Fruit fly (Drosophila melanogaster) whole organism, prepupa: Measurements from ENCODE around the gene NK7.1.
A peak's percentile ranks its signal among the peaks of the same experiment; 100 is the strongest.

Experiments
- Blimp-1 ChIP-seq: fragments of 200-800 bp; sonication (Bioruptor generic); optimal IDR thresholded peaks from 3 replicates; lab custom pipeline; 2017; ENCODE audit warnings: missing biosample characterization, missing genetic modification characterization, mild to moderate bottlenecking, moderate library complexity, missing genetic modification reagents
- CG10631 ChIP-seq: fragments of 200-800 bp; sonication (Bioruptor generic); optimal IDR thresholded peaks from 2 replicates; lab custom pipeline; 2016; ENCODE audit warnings: missing biosample characterization, missing genetic modification characterization
- CG10669 ChIP-seq: fragments of 200-800 bp; sonication (Bioruptor generic); optimal IDR thresholded peaks from 3 replicates; lab custom pipeline; 2018; ENCODE audit warnings: missing biosample characterization, mild to moderate bottlenecking, missing genetic modification characterization, moderate library complexity
- CG11294 ChIP-seq: fragments of 200-800 bp; sonication (Bioruptor generic); IDR thresholded peaks from 2 replicates; pipeline ENCODE4 v1.3.6; 2022; ENCODE audit warnings: missing biosample characterization, missing genetic modification characterization
- CG11762 ChIP-seq: fragments of 200-800 bp; sonication (Bioruptor generic); optimal IDR thresholded peaks from 3 replicates; lab custom pipeline; 2016; ENCODE audit warnings: missing biosample characterization, missing genetic modification characterization; ENCODE audit not compliant: insufficient read depth
- CG11902 ChIP-seq: fragments of 200-800 bp; sonication (Bioruptor generic); optimal IDR thresholded peaks from 3 replicates; lab custom pipeline; 2016; ENCODE audit warnings: missing biosample characterization, missing genetic modification characterization
- CG15336 ChIP-seq: fragments of 200-800 bp; sonication (Bioruptor generic); IDR thresholded peaks from 2 replicates; pipeline ENCODE4 v1.3.6; 2022; ENCODE audit warnings: missing biosample characterization, missing genetic modification characterization
- CG16779 ChIP-seq: fragments of 200-800 bp; sonication (Bioruptor generic); optimal IDR thresholded peaks from 3 replicates; lab custom pipeline; 2017; ENCODE audit warnings: missing biosample characterization, mild to moderate bottlenecking, missing genetic modification characterization
- CG34406 ChIP-seq: fragments of 200-800 bp; sonication (Bioruptor generic); optimal IDR thresholded peaks from 3 replicates; lab custom pipeline; 2016; ENCODE audit warnings: missing biosample characterization, missing genetic modification characterization
- CG4318 ChIP-seq: fragments of 200-800 bp; sonication (Bioruptor generic); optimal IDR thresholded peaks from 3 replicates; lab custom pipeline; 2017; ENCODE audit warnings: missing biosample characterization, mild to moderate bottlenecking, missing genetic modification characterization
- CG6163 ChIP-seq: fragments of 200-800 bp; sonication (Bioruptor generic); IDR thresholded peaks from 3 replicates; pipeline ENCODE4 v1.3.6; 2022; ENCODE audit warnings: missing biosample characterization, missing genetic modification characterization
- CG6854 ChIP-seq: fragments of 200-800 bp; sonication (Bioruptor generic); optimal IDR thresholded peaks from 2 replicates; lab custom pipeline; 2017; ENCODE audit warnings: missing biosample characterization, mild to moderate bottlenecking, missing genetic modification characterization
- CG7368 ChIP-seq: fragments of 200-800 bp; sonication (Bioruptor generic); optimal IDR thresholded peaks from 3 replicates; lab custom pipeline; 2016; ENCODE audit warnings: missing biosample characterization, missing genetic modification characterization
- CG8119 ChIP-seq: fragments of 200-800 bp; sonication (Bioruptor generic); IDR thresholded peaks from 3 replicates; pipeline ENCODE4 v1.3.6; 2022; ENCODE audit warnings: missing biosample characterization, missing genetic modification characterization
- CG8319 ChIP-seq: fragments of 200-800 bp; sonication (Bioruptor generic); optimal IDR thresholded peaks from 3 replicates; lab custom pipeline; 2016; ENCODE audit warnings: missing biosample characterization, missing genetic modification characterization
- CG9139 ChIP-seq: fragments of 200-800 bp; sonication (Bioruptor generic); optimal IDR thresholded peaks from 3 replicates; lab custom pipeline; 2017; ENCODE audit warnings: missing biosample characterization, mild to moderate bottlenecking, missing genetic modification characterization
- Eip75B ChIP-seq: fragments of 200-800 bp; sonication (Bioruptor generic); optimal IDR thresholded peaks from 3 replicates; lab custom pipeline; 2016; ENCODE audit warnings: missing biosample characterization, missing genetic modification characterization
- Eip78C ChIP-seq: fragments of 200-800 bp; sonication (Bioruptor generic); peaks from one replicate; lab custom pipeline; 2016; ENCODE audit warnings: missing biosample characterization, missing genetic modification characterization
- Eip93F ChIP-seq: fragments of 200-800 bp; sonication (Bioruptor generic); optimal IDR thresholded peaks from 2 replicates; lab custom pipeline; 2016; ENCODE audit warnings: missing biosample characterization, mild to moderate bottlenecking, missing genetic modification characterization
- Ets21C ChIP-seq: fragments of 200-800 bp; sonication (Bioruptor generic); optimal IDR thresholded peaks from 3 replicates; lab custom pipeline; 2016; ENCODE audit warnings: missing biosample characterization, missing genetic modification characterization
- Ets96B ChIP-seq: fragments of 200-800 bp; optimal IDR thresholded peaks from 2 replicates; lab custom pipeline; 2019; ENCODE audit warnings: missing biosample characterization, mild to moderate bottlenecking, missing genetic modification characterization, moderate library complexity
- Hr38 ChIP-seq: sonication (Bioruptor generic); optimal IDR thresholded peaks from 2 replicates; lab custom pipeline; 2016; ENCODE audit warnings: missing biosample characterization, missing genetic modification characterization
- Hr39 ChIP-seq: fragments of 200-800 bp; sonication (Bioruptor generic); optimal IDR thresholded peaks from 2 replicates; lab custom pipeline; 2016; ENCODE audit warnings: missing biosample characterization, missing genetic modification characterization
- Hr4 ChIP-seq: fragments of 200-800 bp; sonication (Bioruptor generic); optimal IDR thresholded peaks from 3 replicates; lab custom pipeline; 2016; ENCODE audit warnings: missing biosample characterization, missing genetic modification characterization
- Lpt ChIP-seq: fragments of 200-800 bp; sonication (Bioruptor generic); optimal IDR thresholded peaks from 3 replicates; lab custom pipeline; 2016; ENCODE audit warnings: missing biosample characterization, missing genetic modification characterization
- Met ChIP-seq: fragments of 200-800 bp; sonication (Bioruptor generic); optimal IDR thresholded peaks from 3 replicates; lab custom pipeline; 2016; ENCODE audit warnings: missing biosample characterization, missing genetic modification characterization
- OdsH ChIP-seq: fragments of 200-800 bp; sonication (Bioruptor generic); optimal IDR thresholded peaks from 3 replicates; lab custom pipeline; 2016; ENCODE audit warnings: missing biosample characterization, missing genetic modification characterization
- Smox ChIP-seq: fragments of 200-800 bp; sonication (Bioruptor generic); optimal IDR thresholded peaks from 3 replicates; lab custom pipeline; 2016; ENCODE audit warnings: missing biosample characterization, missing genetic modification characterization
- Sox102F ChIP-seq: fragments of 200-800 bp; sonication (Bioruptor generic); optimal IDR thresholded peaks from 2 replicates; lab custom pipeline; 2016; ENCODE audit warnings: missing biosample characterization, mild to moderate bottlenecking, missing genetic modification characterization
- Sox14 ChIP-seq: fragments of 200-800 bp; sonication (Bioruptor generic); optimal IDR thresholded peaks from 3 replicates; lab custom pipeline; 2016; ENCODE audit warnings: missing biosample characterization, missing genetic modification characterization
- Sox15 ChIP-seq: fragments of 200-800 bp; sonication (Bioruptor generic); optimal IDR thresholded peaks from 3 replicates; lab custom pipeline; 2016; ENCODE audit warnings: missing biosample characterization, missing genetic modification characterization
- achi ChIP-seq: fragments of 200-800 bp; sonication (Bioruptor generic); optimal IDR thresholded peaks from 3 replicates; lab custom pipeline; 2016; ENCODE audit warnings: missing biosample characterization, missing genetic modification characterization
- acj6 ChIP-seq: fragments of 200-800 bp; sonication (Bioruptor generic); optimal IDR thresholded peaks from 3 replicates; lab custom pipeline; 2016; ENCODE audit warnings: missing biosample characterization, missing genetic modification characterization
- cyc ChIP-seq: fragments of 200-800 bp; sonication (Bioruptor generic); optimal IDR thresholded peaks from 3 replicates; lab custom pipeline; 2016; ENCODE audit warnings: missing biosample characterization, missing genetic modification characterization
- dsx ChIP-seq: fragments of 200-800 bp; optimal IDR thresholded peaks from 3 replicates; lab custom pipeline; 2019; ENCODE audit warnings: missing biosample characterization, mild to moderate bottlenecking, missing genetic modification characterization, moderate library complexity; ENCODE audit not compliant: poor library complexity, severe bottlenecking
- eg ChIP-seq: fragments of 200-800 bp; sonication (Bioruptor generic); IDR thresholded peaks from 3 replicates; pipeline ENCODE4 v1.3.6; 2022; ENCODE audit warnings: missing biosample characterization, missing genetic modification characterization
- esn ChIP-seq: fragments of 200-800 bp; sonication (Bioruptor generic); optimal IDR thresholded peaks from 2 replicates; lab custom pipeline; 2016; ENCODE audit warnings: missing biosample characterization, mild to moderate bottlenecking, missing genetic modification characterization, moderate library complexity
- fd59A ChIP-seq: fragments of 200-800 bp; sonication (Bioruptor generic); optimal IDR thresholded peaks from 2 replicates; lab custom pipeline; 2017; ENCODE audit warnings: missing biosample characterization, mild to moderate bottlenecking, missing genetic modification characterization, missing genetic modification reagents
- fd85E ChIP-seq: fragments of 200-800 bp; sonication (Bioruptor generic); optimal IDR thresholded peaks from 3 replicates; lab custom pipeline; 2016; ENCODE audit warnings: missing biosample characterization, missing genetic modification characterization
- fkh ChIP-seq: fragments of 200-800 bp; sonication (Bioruptor generic); optimal IDR thresholded peaks from 3 replicates; lab custom pipeline; 2017; ENCODE audit warnings: missing biosample characterization, mild to moderate bottlenecking, missing genetic modification characterization, moderate library complexity
- lz ChIP-seq: fragments of 200-800 bp; sonication (Bioruptor generic); optimal IDR thresholded peaks from 3 replicates; lab custom pipeline; 2016; ENCODE audit warnings: missing biosample characterization, missing genetic modification characterization
- pdm3 ChIP-seq: fragments of 200-800 bp; sonication (Bioruptor generic); optimal IDR thresholded peaks from 3 replicates; lab custom pipeline; 2016; ENCODE audit warnings: missing biosample characterization, missing genetic modification characterization
- salr ChIP-seq, 2 experiments: fragments of 200-800 bp; sonication (Bioruptor generic); optimal IDR thresholded peaks; 3 replicates each; lab custom pipeline; 2016 to 2018; ENCODE audit warnings: missing biosample characterization in 2 of 2, missing genetic modification characterization in 2 of 2, mild to moderate bottlenecking in 1 of 2
- spab ChIP-seq: fragments of 200-800 bp; sonication (Bioruptor generic); optimal IDR thresholded peaks from 2 replicates; lab custom pipeline; 2017; ENCODE audit warnings: missing biosample characterization, mild to moderate bottlenecking, missing genetic modification characterization, missing genetic modification reagents
- ss ChIP-seq, 2 experiments: fragments of 200-800 bp; sonication (Bioruptor generic); optimal IDR thresholded peaks; 2 replicates in 1 of 2; 3 replicates in 1 of 2; lab custom pipeline; 2017 to 2018; ENCODE audit warnings: mild to moderate bottlenecking in 2 of 2, missing biosample characterization in 2 of 2, missing genetic modification characterization in 2 of 2, moderate library complexity in 1 of 2
- svp ChIP-seq: fragments of 200-800 bp; sonication (Bioruptor generic); peaks from one replicate; lab custom pipeline; 2016; ENCODE audit warnings: missing biosample characterization, missing genetic modification characterization
- topi ChIP-seq: fragments of 200-800 bp; sonication (Bioruptor generic); optimal IDR thresholded peaks from 3 replicates; lab custom pipeline; 2016; ENCODE audit warnings: missing biosample characterization, missing genetic modification characterization
- vri ChIP-seq: fragments of 200-800 bp; sonication (Bioruptor generic); optimal IDR thresholded peaks from 3 replicates; lab custom pipeline; 2016; ENCODE audit warnings: missing biosample characterization, mild to moderate bottlenecking, missing genetic modification characterization

The NK7.1 gene

dm6 chr3R:14283754-14284421 is 88.9 kb downstream of the NK7.1 start (continued):
- TF ChIP-seq OdsH (GFP tag; lab: Kevin White, UChicago) (peak; percentile 99), CG16779 (tag; lab: Kevin White, UChicago) (peak; percentile 94), CG10669 (peak; percentile 96), acj6 (GFP tag; lab: Kevin White, UChicago) (peak; percentile 98), CG15336 (GFP tag; lab: Robert Waterston, UW) (no peak), salr (GFP tag; optimal IDR thresholded peaks at IDR 0.05; lab: Kevin White, UChicago) (peak; percentile 92 to 97), ss (GFP tag; optimal IDR thresholded peaks at IDR 0.05; lab: Kevin White, UChicago) (peak; percentile 74 to 86), eg (no peak), CG11762 (GFP tag; lab: Kevin White, UChicago) (peak; percentile 95), Blimp-1 (GFP tag; lab: Kevin White, UChicago) (peak; percentile 89), CG4318 (peak; percentile 98), pdm3 (GFP tag; lab: Kevin White, UChicago) (peak; percentile 98), CG8319 (GFP tag; lab: Kevin White, UChicago) (peak; percentile 97), fkh (peak; percentile 63), CG11294 (GFP tag; lab: Robert Waterston, UW) (no peak), Hr4 (peak; percentile 99), svp (GFP tag; lab: Kevin White, UChicago) (peak; percentile 99), Sox102F (peak; percentile 98), Lpt (peak; percentile 98), CG34406 (peak; percentile 98), CG7368 (peak; percentile 97), fd85E (GFP tag; lab: Kevin White, UChicago) (peak; percentile 88), Hr39 (peak; percentile 97), topi (GFP tag; lab: Kevin White, UChicago) (peak; percentile 98), dsx (peak; percentile 95), lz (peak; percentile 98), Eip75B (peak; percentile 96), Eip93F (GFP tag; lab: Kevin White, UChicago) (peak; percentile 90), CG8119 (no peak), spab (GFP tag; lab: Kevin White, UChicago) (peak; percentile 92)

dm6 chr3R:14283042-14283626 is 89.6 kb downstream of the NK7.1 start:
- TF ChIP-seq Smox (peak; percentile 87), vri (GFP tag; lab: Kevin White, UChicago) (peak; percentile 58), CG10631 (GFP tag; lab: Kevin White, UChicago) (peak; percentile 71), esn (GFP tag; lab: Kevin White, UChicago) (peak; percentile 87), CG15336 (GFP tag; lab: Robert Waterston, UW) (no peak), CG9139 (GFP tag; lab: Kevin White, UChicago) (no peak), spab (GFP tag; lab: Kevin White, UChicago) (no peak), CG6854 (no peak), Hr38 (GFP tag; lab: Kevin White, UChicago) (no peak), lz (peak; percentile 83), fd85E (GFP tag; lab: Kevin White, UChicago) (no peak), CG16779 (tag; lab: Kevin White, UChicago) (no peak), topi (GFP tag; lab: Kevin White, UChicago) (peak; percentile 84), Sox14 (peak; percentile 86), Ets21C (peak; percentile 74), Lpt (no peak), CG7368 (peak; percentile 39), Met (peak; percentile 84), Ets96B (tag; lab: Kevin White, UChicago) (peak; percentile 35), fd59A (GFP tag; lab: Kevin White, UChicago) (peak; percentile 41), achi (GFP tag; lab: Kevin White, UChicago) (peak; percentile 74), Eip93F (GFP tag; lab: Kevin White, UChicago) (no peak), CG4318 (peak; percentile 88), OdsH (GFP tag; lab: Kevin White, UChicago) (peak; percentile 86), CG11902 (GFP tag; lab: Kevin White, UChicago) (peak; percentile 37), cyc (GFP tag; lab: Kevin White, UChicago) (peak; percentile 73), Sox102F (peak; percentile 84), Eip78C (GFP tag; lab: Kevin White, UChicago) (peak; percentile 97), Hr39 (peak; percentile 91), dsx (no peak), CG10669 (peak; percentile 38), Sox15 (GFP tag; lab: Kevin White, UChicago) (peak; percentile 80), CG6163 (GFP tag; lab: Robert Waterston, UW) (no peak)
